Worm (Caenorhabditis elegans) whole organism, early embryonic: ENCODE measurements around the gene mlt-3.

Experiments used
- F13C5.2 ChIP-seq: sonication (generic microtip); optimal IDR thresholded peaks from 2 replicates; lab custom pipeline; 2017; ENCODE audit warnings: mild to moderate bottlenecking, missing genetic modification characterization, inconsistent platforms, missing compliant biosample characterization
- ama-1 ChIP-seq: fragments of 150-350 bp; optimal IDR thresholded peaks from 2 replicates; lab custom pipeline; 2014
- ceh-36 ChIP-seq: sonication (generic microtip); optimal IDR thresholded peaks from 2 replicates; lab custom pipeline; 2016; ENCODE audit warnings: missing genetic modification characterization, inconsistent platforms, missing compliant biosample characterization
- tbx-37 ChIP-seq: fragments of 200-800 bp; sonication (Bioruptor generic); conservative IDR thresholded peaks from 2 replicates; pipeline ENCODE4 v1.3.6; 2022; ENCODE audit warnings: missing genetic modification reagents, missing genetic modification characterization, missing compliant biosample characterization

- TF ChIP-seq ama-1 (lab: Kevin White, UChicago) (no peak), F13C5.2 (tag; lab: Kevin White, UChicago) (no peak), tbx-37 (no peak), ceh-36 (no peak)
These were observed 34.7 kb downstream of the mlt-3 start for ce11 chrIV:12192104-12192763.
